Fruit fly (Drosophila melanogaster): ENCODE results near the gene bdwf.

The bdwf gene

dm6 chr3R:17053415-17054177 is 10.7 kb upstream of the bdwf start, which contains the start of gene Dad (continued):
- TF ChIP-seq run (tag; optimal IDR thresholded peaks at IDR 0.05) (no peak), C15 (GFP tag; IDR thresholded peaks at IDR 0.05) (no peak), az2 (GFP tag; optimal IDR thresholded peaks at IDR 0.05) (no peak), CG10543 (GFP tag; optimal IDR thresholded peaks at IDR 0.05) (peak; percentile 74), CG10267 (tag; optimal IDR thresholded peaks at IDR 0.05) (peak; percentile 97), Pdp1 (GFP tag; optimal IDR thresholded peaks at IDR 0.05) (no peak), CG17829 (tag; optimal IDR thresholded peaks at IDR 0.05) (no peak), Trl (optimal IDR thresholded peaks at IDR 0.05) (peak; percentile 99 to 100), Trl (GFP tag; optimal IDR thresholded peaks at IDR 0.05) (peak; percentile 77), CG1603 (tag; optimal IDR thresholded peaks at IDR 0.05) (peak; percentile 12), esg (GFP tag; conservative IDR thresholded peaks at IDR 0.05) (no peak), hb (GFP tag; IDR thresholded peaks at IDR 0.05; ENCODE audit: partially characterized antibody) (no peak), CG7271 (tag; optimal IDR thresholded peaks at IDR 0.05) (no peak), chif (GFP tag; optimal IDR thresholded peaks at IDR 0.05) (no peak), CG15479 (GFP tag; optimal IDR thresholded peaks at IDR 0.05) (no peak), insv (GFP tag; optimal IDR thresholded peaks at IDR 0.05) (no peak), scrt (GFP tag; optimal IDR thresholded peaks at IDR 0.05) (peak; percentile 44), nerfin-1 (tag; optimal IDR thresholded peaks at IDR 0.05) (no peak), CG1233 (GFP tag; optimal IDR thresholded peaks at IDR 0.05) (no peak), NC2β (GFP tag; optimal IDR thresholded peaks at IDR 0.05) (no peak), gfzf (GFP tag; optimal IDR thresholded peaks at IDR 0.05) (no peak), CG42726 (GFP tag; IDR thresholded peaks at IDR 0.05; ENCODE audit: partially characterized antibody) (no peak), CG34422 (GFP tag; IDR thresholded peaks at IDR 0.05) (peak; percentile 48; the same call in 1 of the 3 replicates), Sin3A (optimal IDR thresholded peaks at IDR 0.05) (no peak), Six4 (GFP tag; optimal IDR thresholded peaks at IDR 0.05) (no peak), Max (GFP tag; optimal IDR thresholded peaks at IDR 0.05) (no peak), CG6175 (GFP tag; IDR thresholded peaks at IDR 0.05) (no peak), CG1832 (GFP tag; optimal IDR thresholded peaks at IDR 0.05) (no peak), bcd (GFP tag; optimal IDR thresholded peaks at IDR 0.05) (no peak), CG6791 (GFP tag; IDR thresholded peaks at IDR 0.05; ENCODE audit: partially characterized antibody) (no peak), gcm (GFP tag; optimal IDR thresholded peaks at IDR 0.05) (no peak), Ravus (GFP tag; IDR thresholded peaks at IDR 0.05) (no peak), CG6689 (GFP tag; IDR thresholded peaks at IDR 0.05) (no peak), NfI (GFP tag; optimal IDR thresholded peaks at IDR 0.05) (no peak), CG10431 (GFP tag; optimal IDR thresholded peaks at IDR 0.05) (no peak), crp (GFP tag; optimal IDR thresholded peaks at IDR 0.05) (no peak), CG6254 (GFP tag; optimal IDR thresholded peaks at IDR 0.05) (peak; percentile 10), Awh (GFP tag; IDR thresholded peaks at IDR 0.05) (no peak), ci (GFP tag; IDR thresholded peaks at IDR 0.05) (peak; percentile 46; the same call in 1 of the 3 replicates), dm (GFP tag; optimal IDR thresholded peaks at IDR 0.05) (no peak), CG18599 (GFP tag; optimal IDR thresholded peaks at IDR 0.05) (no peak), ham (GFP tag; IDR thresholded peaks at IDR 0.05) (no peak), tio (GFP tag; optimal IDR thresholded peaks at IDR 0.05) (no peak), CG17385 (GFP tag; optimal IDR thresholded peaks at IDR 0.05) (peak; percentile 32), prd (optimal IDR thresholded peaks at IDR 0.05) (no peak), prd (GFP tag; IDR thresholded peaks at IDR 0.05) (no peak), D19A (tag; optimal IDR thresholded peaks at IDR 0.05) (no peak), Drgx (GFP tag; IDR thresholded peaks at IDR 0.05) (no peak), CG14710 (tag; optimal IDR thresholded peaks at IDR 0.05) (no peak), Rfx (GFP tag; IDR thresholded peaks at IDR 0.05) (peak; percentile 19; the same call in 1 of the 2 replicates)
